Fruit fly (Drosophila melanogaster) whole organism, embryonic: ENCODE results near the gene Ltn1.

ENCODE experiments used
- Abd-B ChIP-seq: fragments of 200-800 bp; sonication (Bioruptor generic); optimal IDR thresholded peaks from 2 replicates; lab custom pipeline; 2018; ENCODE audit warnings: missing biosample characterization, mild to moderate bottlenecking, missing genetic modification characterization, moderate library complexity
- Antp ChIP-seq: fragments of 200-800 bp; sonication (Bioruptor generic); optimal IDR thresholded peaks from 3 replicates; lab custom pipeline; 2016; ENCODE audit warnings: missing biosample characterization, missing genetic modification characterization
- CG10366 ChIP-seq: fragments of 200-800 bp; sonication (Bioruptor generic); IDR thresholded peaks from 2 replicates; pipeline ENCODE4 v1.3.6; 2022; ENCODE audit warnings: missing biosample characterization, missing genetic modification characterization
- CG12071 ChIP-seq: fragments of 200-800 bp; sonication (Bioruptor generic); optimal IDR thresholded peaks from 3 replicates; lab custom pipeline; 2018; ENCODE audit warnings: missing biosample characterization, mild to moderate bottlenecking, missing genetic modification characterization
- CG13123 ChIP-seq: fragments of 200-800 bp; sonication (Bioruptor generic); optimal IDR thresholded peaks from 2 replicates; lab custom pipeline; 2016; ENCODE audit warnings: missing biosample characterization, missing genetic modification characterization
- CG13624 ChIP-seq: fragments of 200-800 bp; sonication (Bioruptor generic); optimal IDR thresholded peaks from 2 replicates; lab custom pipeline; 2016; ENCODE audit warnings: missing biosample characterization, missing genetic modification characterization
- CG14667 ChIP-seq: fragments of 200-800 bp; sonication (Bioruptor generic); IDR thresholded peaks from 2 replicates; pipeline ENCODE4 v1.3.6; 2022; ENCODE audit warnings: missing biosample characterization, missing genetic modification characterization
- CG16813 ChIP-seq: fragments of 200-800 bp; sonication (Bioruptor generic); IDR thresholded peaks from 3 replicates; pipeline ENCODE4 v1.3.6; 2022; ENCODE audit warnings: missing biosample characterization, missing genetic modification characterization; ENCODE audit not compliant: partially characterized antibody
- CG2116 ChIP-seq: fragments of 200-800 bp; sonication (Bioruptor generic); optimal IDR thresholded peaks from 3 replicates; lab custom pipeline; 2018; ENCODE audit warnings: missing biosample characterization, mild to moderate bottlenecking, missing genetic modification characterization
- CG30431 ChIP-seq: fragments of 200-800 bp; sonication (Bioruptor generic); optimal IDR thresholded peaks from 2 replicates; lab custom pipeline; 2017; ENCODE audit warnings: missing biosample characterization, missing genetic modification characterization
- CG3847 ChIP-seq: fragments of 200-800 bp; sonication (Bioruptor generic); IDR thresholded peaks from 2 replicates; pipeline ENCODE4 v1.3.6; 2022; ENCODE audit warnings: missing biosample characterization, missing genetic modification characterization
- CG42726 ChIP-seq: fragments of 200-800 bp; sonication (Bioruptor generic); IDR thresholded peaks from 2 replicates; pipeline ENCODE4 v1.3.6; 2022; ENCODE audit warnings: missing biosample characterization, missing genetic modification characterization; ENCODE audit not compliant: partially characterized antibody
- CG6765 ChIP-seq: fragments of 200-800 bp; sonication (Bioruptor generic); optimal IDR thresholded peaks from 3 replicates; lab custom pipeline; 2017; ENCODE audit warnings: missing biosample characterization, mild to moderate bottlenecking, missing genetic modification characterization
- CG7786 ChIP-seq: fragments of 200-800 bp; sonication (Bioruptor generic); optimal IDR thresholded peaks from 2 replicates; lab custom pipeline; 2016; ENCODE audit warnings: missing biosample characterization, missing genetic modification characterization
- CG8089 ChIP-seq: fragments of 200-800 bp; sonication (Bioruptor generic); optimal IDR thresholded peaks from 3 replicates; lab custom pipeline; 2016; ENCODE audit warnings: missing biosample characterization, missing genetic modification characterization
- CG8290 ChIP-seq, 3 experiments: fragments of 200-800 bp; sonication (Bioruptor generic); optimal IDR thresholded peaks; 2 replicates each; lab custom pipeline; 2016 to 2019; ENCODE audit warnings: missing biosample characterization in 3 of 3, missing genetic modification characterization in 3 of 3, mild to moderate bottlenecking in 2 of 3, moderate library complexity in 1 of 3
- CG9876 ChIP-seq: fragments of 200-800 bp; sonication (Bioruptor generic); optimal IDR thresholded peaks from 2 replicates; lab custom pipeline; 2016; ENCODE audit warnings: missing biosample characterization, missing genetic modification characterization
- CTCF ChIP-seq: fragments of 200-800 bp; sonication (Bioruptor generic); optimal IDR thresholded peaks from 2 replicates; lab custom pipeline; 2017; ENCODE audit warnings: missing biosample characterization, mild to moderate bottlenecking, missing genetic modification characterization, moderate library complexity
- Doc2 ChIP-seq: fragments of 200-800 bp; sonication (Bioruptor generic); IDR thresholded peaks from 2 replicates; pipeline ENCODE4 v1.3.6; 2022; ENCODE audit warnings: missing biosample characterization, missing genetic modification characterization
- E2f2 ChIP-seq: fragments of 200-800 bp; sonication (Bioruptor generic); IDR thresholded peaks from 2 replicates; pipeline ENCODE4 v1.3.6; 2022; ENCODE audit warnings: missing biosample characterization, missing genetic modification characterization
- Ets97D ChIP-seq: fragments of 200-800 bp; sonication (Bioruptor generic); optimal IDR thresholded peaks from 3 replicates; lab custom pipeline; 2016; ENCODE audit warnings: missing biosample characterization, missing genetic modification characterization
- Fer2 ChIP-seq: fragments of 200-800 bp; sonication (Bioruptor generic); optimal IDR thresholded peaks from 2 replicates; lab custom pipeline; 2018; ENCODE audit warnings: missing biosample characterization, mild to moderate bottlenecking, missing genetic modification characterization, moderate library complexity
- Hey ChIP-seq: fragments of 200-800 bp; sonication (Bioruptor generic); optimal IDR thresholded peaks from 3 replicates; lab custom pipeline; 2018; ENCODE audit warnings: missing biosample characterization, mild to moderate bottlenecking, missing genetic modification characterization
- Hr51 ChIP-seq, 2 experiments: fragments of 200-800 bp; sonication (Bioruptor generic); optimal IDR thresholded peaks; 2 replicates in 1 of 2; 3 replicates in 1 of 2; lab custom pipeline; 2016 to 2018; ENCODE audit warnings: missing biosample characterization in 2 of 2, missing genetic modification characterization in 2 of 2, mild to moderate bottlenecking in 1 of 2, moderate library complexity in 1 of 2
- MTF-1 ChIP-seq: fragments of 200-800 bp; sonication (Bioruptor generic); optimal IDR thresholded peaks from 2 replicates; lab custom pipeline; 2018; ENCODE audit warnings: missing biosample characterization, mild to moderate bottlenecking, missing genetic modification characterization, borderline replicate concordance
- Rfx ChIP-seq: fragments of 200-800 bp; sonication (Bioruptor generic); IDR thresholded peaks from 2 replicates; pipeline ENCODE4 v1.3.6; 2022; ENCODE audit warnings: missing biosample characterization, missing genetic modification characterization
- Ssrp ChIP-seq: fragments of 200-800 bp; sonication (Bioruptor generic); optimal IDR thresholded peaks from 2 replicates; lab custom pipeline; 2018; ENCODE audit warnings: missing biosample characterization, mild to moderate bottlenecking, missing genetic modification characterization, moderate library complexity
- Trl ChIP-seq, 3 experiments: fragments of >200 bp in 2 of 3; fragments of 200-800 bp in 1 of 3; sonication (Bioruptor generic) in 1 of 3; optimal IDR thresholded peaks; 2 replicates in 1 of 3; 3 replicates in 2 of 3; lab custom pipeline; 2016 to 2017; ENCODE audit warnings: missing biosample characterization in 1 of 3, missing genetic modification characterization in 1 of 3
- YL-1 ChIP-seq: fragments of 200-800 bp; sonication (Bioruptor generic); optimal IDR thresholded peaks from 3 replicates; lab custom pipeline; 2017; ENCODE audit warnings: missing biosample characterization, mild to moderate bottlenecking, missing genetic modification characterization
- bsh ChIP-seq, 2 experiments: fragments of 200-800 bp; sonication (Bioruptor generic); optimal IDR thresholded peaks; 2 replicates each; lab custom pipeline; 2017 to 2018; ENCODE audit warnings: mild to moderate bottlenecking in 2 of 2, missing biosample characterization in 2 of 2, missing genetic modification characterization in 2 of 2, moderate library complexity in 1 of 2
- cas ChIP-seq: fragments of 200-800 bp; sonication (Bioruptor generic); IDR thresholded peaks from 2 replicates; pipeline ENCODE4 v1.3.6; 2022; ENCODE audit warnings: missing biosample characterization, missing genetic modification characterization
- chm ChIP-seq: fragments of 200-800 bp; sonication (Bioruptor generic); IDR thresholded peaks from 2 replicates; pipeline ENCODE4 v1.3.6; 2022; ENCODE audit warnings: missing biosample characterization, missing genetic modification characterization
- da ChIP-seq: fragments of 200-800 bp; sonication (Bioruptor generic); optimal IDR thresholded peaks from 2 replicates; lab custom pipeline; 2016; ENCODE audit warnings: missing biosample characterization, missing genetic modification characterization
- disco-r ChIP-seq: fragments of 200-800 bp; sonication (Bioruptor generic); optimal IDR thresholded peaks from 2 replicates; lab custom pipeline; 2016; ENCODE audit warnings: missing biosample characterization, missing genetic modification characterization
- dpn ChIP-seq, 2 experiments: fragments of 200-800 bp; sonication (Bioruptor generic); optimal IDR thresholded peaks; 3 replicates each; lab custom pipeline; 2016; ENCODE audit warnings: missing biosample characterization in 2 of 2, missing genetic modification characterization in 2 of 2
- ems ChIP-seq: fragments of 200-800 bp; sonication (Bioruptor generic); optimal IDR thresholded peaks from 3 replicates; lab custom pipeline; 2016; ENCODE audit warnings: missing biosample characterization, missing genetic modification characterization
- gfzf ChIP-seq: fragments of 200-800 bp; sonication (Bioruptor generic); optimal IDR thresholded peaks from 2 replicates; lab custom pipeline; 2016; ENCODE audit warnings: missing biosample characterization, mild to moderate bottlenecking, missing genetic modification characterization, moderate library complexity
- gsb-n ChIP-seq: fragments of 200-800 bp; sonication (Bioruptor generic); optimal IDR thresholded peaks from 3 replicates; lab custom pipeline; 2018; ENCODE audit warnings: missing biosample characterization, mild to moderate bottlenecking, missing genetic modification characterization
- hth ChIP-seq: fragments of >200 bp; optimal IDR thresholded peaks from 2 replicates; lab custom pipeline; 2017; ENCODE audit warnings: inconsistent platforms
- ken ChIP-seq: fragments of 200-800 bp; sonication (Bioruptor generic); IDR thresholded peaks from 3 replicates; pipeline ENCODE4 v1.3.6; 2022; ENCODE audit warnings: missing biosample characterization, missing genetic modification characterization
- kni ChIP-seq: fragments of 200-800 bp; sonication (Bioruptor generic); optimal IDR thresholded peaks from 3 replicates; lab custom pipeline; 2017; ENCODE audit warnings: mild to moderate bottlenecking, missing biosample characterization, missing genetic modification reagents, missing genetic modification characterization
- knrl ChIP-seq: fragments of 200-800 bp; sonication (Bioruptor generic); IDR thresholded peaks from 3 replicates; pipeline ENCODE4 v1.3.6; 2022; ENCODE audit warnings: missing biosample characterization, missing genetic modification characterization; ENCODE audit not compliant: partially characterized antibody
- lilli ChIP-seq: fragments of 200-800 bp; sonication (Bioruptor generic); optimal IDR thresholded peaks from 3 replicates; lab custom pipeline; 2016; ENCODE audit warnings: missing biosample characterization, missing genetic modification characterization
- phol ChIP-seq: fragments of 200-800 bp; sonication (Bioruptor generic); optimal IDR thresholded peaks from 3 replicates; lab custom pipeline; 2018; ENCODE audit warnings: missing biosample characterization, mild to moderate bottlenecking, missing genetic modification characterization, moderate library complexity
- pita ChIP-seq: fragments of 200-800 bp; sonication (Bioruptor generic); optimal IDR thresholded peaks from 2 replicates; lab custom pipeline; 2017; ENCODE audit warnings: missing biosample characterization, mild to moderate bottlenecking, missing genetic modification characterization
- rib ChIP-seq: fragments of 200-800 bp; sonication (Bioruptor generic); IDR thresholded peaks from 2 replicates; pipeline ENCODE4 v1.3.6; 2022; ENCODE audit warnings: missing biosample characterization, missing genetic modification characterization
- ro ChIP-seq: fragments of 200-800 bp; sonication (Bioruptor generic); IDR thresholded peaks from 2 replicates; pipeline ENCODE4 v1.3.6; 2022; ENCODE audit warnings: missing biosample characterization, missing genetic modification characterization
- sr ChIP-seq: fragments of 200-800 bp; sonication (Bioruptor generic); IDR thresholded peaks from 3 replicates; pipeline ENCODE4 v1.3.6; 2022; ENCODE audit warnings: missing biosample characterization, missing genetic modification characterization
- stc ChIP-seq: fragments of 200-800 bp; sonication (Bioruptor generic); IDR thresholded peaks from 2 replicates; pipeline ENCODE4 v1.3.6; 2022; ENCODE audit warnings: missing biosample characterization, missing genetic modification characterization
- sug ChIP-seq: fragments of 200-800 bp; optimal IDR thresholded peaks from 2 replicates; lab custom pipeline; 2019; ENCODE audit warnings: missing biosample characterization, mild to moderate bottlenecking, missing genetic modification characterization, moderate library complexity
- tll ChIP-seq, 2 experiments: fragments of 200-800 bp in 1 of 2; fragments of >200 bp in 1 of 2; sonication (Bioruptor generic) in 1 of 2; optimal IDR thresholded peaks; 2 replicates each; lab custom pipeline; 2017 to 2019; ENCODE audit warnings: missing biosample characterization in 2 of 2, missing genetic modification characterization in 2 of 2, mild to moderate bottlenecking in 1 of 2, moderate library complexity in 1 of 2

Gene Ltn1

dm6 chr3L:19575650-19576049 is 23.6 kb upstream of the Ltn1 start (continued):
- peak; percentile 32; the same call in 1 of the 2 replicates for TF ChIP-seq stc (GFP tag; lab: Robert Waterston, UW)
- peak; percentile 13 for TF ChIP-seq Antp (GFP tag; lab: Kevin White, UChicago)
- no peak for TF ChIP-seq gfzf (GFP tag; lab: Kevin White, UChicago)
- no peak for TF ChIP-seq CG42726 (GFP tag; lab: Robert Waterston, UW)
- TF ChIP-seq CG10366 (GFP tag; lab: Robert Waterston, UW), result no peak
- peak; percentile 4 for TF ChIP-seq CG8290 (GFP tag; optimal IDR thresholded peaks at IDR 0.05; lab: Kevin White, UChicago)
- peak in 1 of 2 experiments; percentile 59 for TF ChIP-seq CG8290 (tag; optimal IDR thresholded peaks at IDR 0.05; lab: Kevin White, UChicago)
- no peak for TF ChIP-seq tll (GFP tag; optimal IDR thresholded peaks at IDR 0.05; lab: Kevin White, UChicago)
- TF ChIP-seq da (GFP tag; lab: Kevin White, UChicago), result peak; percentile 2
- no peak for TF ChIP-seq ems
- peak; percentile 13; the same call in 1 of the 2 replicates for TF ChIP-seq chm (GFP tag; lab: Robert Waterston, UW)
- no peak for TF ChIP-seq ro (GFP tag; lab: Robert Waterston, UW)
- TF ChIP-seq Rfx (GFP tag; lab: Robert Waterston, UW), result peak; percentile 18; the same call in 1 of the 2 replicates
- peak; percentile 24; the same call in 1 of the 2 replicates for TF ChIP-seq E2f2 (GFP tag; lab: Robert Waterston, UW)
- TF ChIP-seq CG13123, result no peak
- no peak for TF ChIP-seq CG13624
- TF ChIP-seq pita (GFP tag; lab: Kevin White, UChicago), result no peak
- peak in 1 of 2 experiments; percentile 59 for TF ChIP-seq bsh (GFP tag; optimal IDR thresholded peaks at IDR 0.05; lab: Kevin White, UChicago)
- no peak for TF ChIP-seq Doc2 (GFP tag; lab: Robert Waterston, UW)
- no peak for TF ChIP-seq ken (GFP tag; lab: Robert Waterston, UW)
- no peak for TF ChIP-seq Abd-B (GFP tag; lab: Kevin White, UChicago)
- TF ChIP-seq Fer2 (tag; lab: Kevin White, UChicago), result no peak
- peak; percentile 68 for TF ChIP-seq kni (GFP tag; lab: Kevin White, UChicago)
- peak; percentile 40 for TF ChIP-seq sug
- TF ChIP-seq lilli (GFP tag; lab: Kevin White, UChicago), result no peak
- no peak for TF ChIP-seq CG9876
- TF ChIP-seq CG6765 (GFP tag; lab: Kevin White, UChicago), result no peak
- TF ChIP-seq CG2116 (GFP tag; lab: Kevin White, UChicago), result no peak
- TF ChIP-seq disco-r (GFP tag; lab: Kevin White, UChicago), result no peak
- no peak for TF ChIP-seq CG3847 (GFP tag; lab: Robert Waterston, UW)
- no peak for TF ChIP-seq CG7786
- TF ChIP-seq Ssrp, result no peak
- TF ChIP-seq Ets97D (GFP tag; lab: Kevin White, UChicago), result no peak
- peak; percentile 69 for TF ChIP-seq MTF-1 (GFP tag; lab: Kevin White, UChicago)
- TF ChIP-seq dpn (GFP tag; optimal IDR thresholded peaks at IDR 0.05; lab: Kevin White, UChicago), result peak in 1 of 2 experiments; percentile 5
- peak; percentile 77 for TF ChIP-seq gsb-n (tag; lab: Kevin White, UChicago)
- TF ChIP-seq phol, result no peak
- no peak for TF ChIP-seq Hey (tag; lab: Kevin White, UChicago)
- TF ChIP-seq sr (GFP tag; lab: Robert Waterston, UW), result no peak
- no peak for TF ChIP-seq Hr51 (GFP tag; optimal IDR thresholded peaks at IDR 0.05; lab: Kevin White, UChicago)
- TF ChIP-seq hth (lab: Kevin White, UChicago), result no peak
- TF ChIP-seq CG14667, result no peak
- TF ChIP-seq YL-1, result no peak
- TF ChIP-seq Trl (optimal IDR thresholded peaks at IDR 0.05; lab: Kevin White, UChicago), result no peak
- peak; percentile 2 for TF ChIP-seq Trl (GFP tag; optimal IDR thresholded peaks at IDR 0.05; lab: Kevin White, UChicago)
- peak; percentile 50 for TF ChIP-seq CG8089 (GFP tag; lab: Kevin White, UChicago)
- no peak for TF ChIP-seq CG16813 (GFP tag; lab: Robert Waterston, UW)
- TF ChIP-seq CG12071 (GFP tag; lab: Kevin White, UChicago), result peak; percentile 66
- no peak for TF ChIP-seq CG30431
- no peak for TF ChIP-seq cas (GFP tag; lab: Robert Waterston, UW)
- no peak for TF ChIP-seq rib (GFP tag; lab: Robert Waterston, UW)
- TF ChIP-seq CTCF (GFP tag; lab: Kevin White, UChicago), result no peak
- no peak for TF ChIP-seq knrl (GFP tag; lab: Robert Waterston, UW)
